Worm (Caenorhabditis elegans) whole organism, young adult: ENCODE results near the gene E_BE45912.2.
A peak's percentile ranks its signal among the peaks of the same experiment; 100 is the strongest.
"Not testable (repeated sequence)": the region's sequence is repeated elsewhere in the genome, so short reads cannot be mapped to it uniquely, and the experiment has no call there.

ENCODE experiments used
- B0035.1 ChIP-seq: sonication (generic microtip); optimal IDR thresholded peaks from 2 replicates; lab custom pipeline; 2016; ENCODE audit warnings: missing genetic modification characterization, mild to moderate bottlenecking, missing compliant biosample characterization, missing genotype, missing genetic modification reagents
- C17E4.6 ChIP-seq: fragments of 200-800 bp; sonication (Bioruptor generic); IDR thresholded peaks from 2 replicates; pipeline ENCODE4 v1.3.6; 2022; ENCODE audit warnings: missing genetic modification reagents, missing genetic modification characterization, missing compliant biosample characterization
- D2030.7 ChIP-seq: fragments of 200-800 bp; sonication (Bioruptor generic); IDR thresholded peaks from 2 replicates; pipeline ENCODE4 v1.3.6; 2022; ENCODE audit warnings: missing genetic modification reagents, missing genetic modification characterization, missing compliant biosample characterization
- F39B2.1 ChIP-seq: fragments of 200-800 bp; sonication (Bioruptor generic); IDR thresholded peaks from 2 replicates; pipeline ENCODE4 v1.3.6; 2022; ENCODE audit warnings: missing genetic modification reagents, missing genetic modification characterization, missing compliant biosample characterization
- K12H6.12 ChIP-seq: fragments of 200-800 bp; sonication (Bioruptor generic); optimal IDR thresholded peaks from 2 replicates; lab custom pipeline; 2018; ENCODE audit warnings: mild to moderate bottlenecking, missing genetic modification characterization, missing compliant biosample characterization
- akir-1 ChIP-seq: fragments of 200-800 bp; sonication (Bioruptor generic); optimal IDR thresholded peaks from 2 replicates; lab custom pipeline; 2018; ENCODE audit warnings: mild to moderate bottlenecking, missing genetic modification characterization, moderate library complexity, missing compliant biosample characterization
- aptf-3 ChIP-seq: fragments of 200-800 bp; sonication (Bioruptor generic); IDR thresholded peaks from 2 replicates; pipeline ENCODE4 v1.3.6; 2022; ENCODE audit warnings: missing genetic modification characterization, missing compliant biosample characterization
- attf-5 ChIP-seq: fragments of 200-800 bp; sonication (Bioruptor generic); optimal IDR thresholded peaks from 2 replicates; lab custom pipeline; 2018; ENCODE audit warnings: mild to moderate bottlenecking, missing genetic modification characterization, missing compliant biosample characterization
- attf-6 ChIP-seq: fragments of 200-800 bp; sonication (Bioruptor generic); IDR thresholded peaks from 2 replicates; pipeline ENCODE4 v1.3.6; 2022; ENCODE audit warnings: missing genetic modification reagents, missing genetic modification characterization, missing compliant biosample characterization
- ccch-3 ChIP-seq: fragments of 200-800 bp; sonication (Bioruptor generic); optimal IDR thresholded peaks from 2 replicates; lab custom pipeline; 2018; ENCODE audit warnings: mild to moderate bottlenecking, missing genetic modification characterization, missing compliant biosample characterization
- cebp-1 ChIP-seq, 2 experiments: fragments of 200-800 bp in 1 of 2; sonication (Bioruptor generic) in 1 of 2; sonication (generic microtip) in 1 of 2; IDR thresholded peaks in 1 of 2; optimal IDR thresholded peaks in 1 of 2; 2 replicates each; pipeline versions ENCODE4 v1.3.6 to Lab custom; 2017 to 2022; ENCODE audit warnings: missing compliant biosample characterization in 2 of 2, missing genetic modification characterization in 2 of 2, mild to moderate bottlenecking in 1 of 2, missing genetic modification reagents in 1 of 2, moderate library complexity in 1 of 2
- cebp-2 ChIP-seq: fragments of 200-800 bp; sonication (Bioruptor generic); IDR thresholded peaks from 2 replicates; pipeline ENCODE4 v1.3.6; 2022; ENCODE audit warnings: missing genetic modification characterization, missing compliant biosample characterization
- ceh-91 ChIP-seq: fragments of 200-800 bp; sonication (Bioruptor generic); IDR thresholded peaks from 2 replicates; pipeline ENCODE4 v1.3.6; 2022; ENCODE audit warnings: missing genetic modification reagents, missing genetic modification characterization, missing compliant biosample characterization
- dox-1 ChIP-seq: fragments of 200-800 bp; sonication (Bioruptor generic); IDR thresholded peaks from 2 replicates; pipeline ENCODE4 v1.3.6; 2022; ENCODE audit warnings: missing genetic modification reagents, missing genetic modification characterization, missing compliant biosample characterization
- dpl-1 ChIP-seq: fragments of 150-350 bp; optimal IDR thresholded peaks from 2 replicates; lab custom pipeline; 2014; ENCODE audit warnings: missing biosample characterization, missing genetic modification reagents, missing genetic modification characterization
- egl-44 ChIP-seq: fragments of 200-800 bp; sonication (Bioruptor generic); IDR thresholded peaks from 2 replicates; pipeline ENCODE4 v1.3.6; 2022; ENCODE audit warnings: missing genetic modification reagents, missing genetic modification characterization, missing compliant biosample characterization
- egrh-3 ChIP-seq: fragments of 200-800 bp; sonication (Bioruptor generic); IDR thresholded peaks from 2 replicates; pipeline ENCODE4 v1.3.6; 2022; ENCODE audit warnings: missing genetic modification reagents, missing genetic modification characterization, missing compliant biosample characterization
- ets-4 ChIP-seq: fragments of 200-800 bp; sonication (Bioruptor generic); optimal IDR thresholded peaks from 2 replicates; lab custom pipeline; 2018; ENCODE audit warnings: mild to moderate bottlenecking, missing genetic modification characterization, missing compliant biosample characterization
- hrde-1 ChIP-seq: sonication (generic microtip); optimal IDR thresholded peaks from 2 replicates; lab custom pipeline; 2016; ENCODE audit warnings: missing genetic modification characterization, mild to moderate bottlenecking, missing compliant biosample characterization, moderate library complexity, missing genotype, missing genetic modification reagents, borderline replicate concordance
- let-607 ChIP-seq, 2 experiments: fragments of 200-800 bp in 1 of 2; sonication (Bioruptor generic) in 1 of 2; sonication (generic microtip) in 1 of 2; optimal IDR thresholded peaks; 2 replicates each; lab custom pipeline; 2016 to 2018; ENCODE audit warnings: mild to moderate bottlenecking in 2 of 2, missing compliant biosample characterization in 2 of 2, missing genetic modification characterization in 2 of 2, moderate library complexity in 2 of 2, missing genotype in 1 of 2
- lin-26 ChIP-seq: fragments of 200-800 bp; sonication (Bioruptor generic); IDR thresholded peaks from 2 replicates; pipeline ENCODE4 v1.3.6; 2022; ENCODE audit warnings: missing genetic modification reagents, missing genetic modification characterization, missing compliant biosample characterization
- lir-1 ChIP-seq: fragments of 200-800 bp; sonication (Bioruptor generic); conservative IDR thresholded peaks from 2 replicates; pipeline ENCODE4 v1.3.6; 2022; ENCODE audit warnings: missing genetic modification reagents, missing genetic modification characterization, missing compliant biosample characterization
- madf-6 ChIP-seq: fragments of 200-800 bp; sonication (Bioruptor generic); IDR thresholded peaks from 2 replicates; pipeline ENCODE4 v1.3.6; 2022; ENCODE audit warnings: missing genetic modification reagents, missing genetic modification characterization, missing compliant biosample characterization
- nfyb-1 ChIP-seq: fragments of 200-800 bp; sonication (Bioruptor generic); IDR thresholded peaks from 2 replicates; pipeline ENCODE4 v1.3.6; 2022; ENCODE audit warnings: missing genetic modification reagents, missing genetic modification characterization, missing compliant biosample characterization
- nhr-120 ChIP-seq: fragments of 200-800 bp; sonication (Bioruptor generic); IDR thresholded peaks from 2 replicates; pipeline ENCODE4 v1.3.6; 2022; ENCODE audit warnings: missing genetic modification characterization, missing compliant biosample characterization
- nhr-179 ChIP-seq: sonication (generic microtip); optimal IDR thresholded peaks from 2 replicates; lab custom pipeline; 2016; ENCODE audit warnings: mild to moderate bottlenecking, missing genetic modification characterization, missing compliant biosample characterization
- pha-4 ChIP-seq: fragments of 150-350 bp; sonication (generic microtip); optimal IDR thresholded peaks from 2 replicates; lab custom pipeline; 2014; ENCODE audit warnings: missing biosample characterization, missing genetic modification reagents, missing genetic modification characterization
- rec-8 ChIP-seq, 2 experiments: sonication (generic microtip); optimal IDR thresholded peaks; 2 replicates each; lab custom pipeline; 2016; ENCODE audit warnings: mild to moderate bottlenecking in 2 of 2, missing genetic modification characterization in 2 of 2, missing genetic modification reagents in 2 of 2, missing genotype in 2 of 2, missing biosample characterization in 1 of 2, missing compliant biosample characterization in 1 of 2, moderate library complexity in 1 of 2
- snpc-1.1 ChIP-seq: sonication (generic microtip); optimal IDR thresholded peaks from 2 replicates; lab custom pipeline; 2017; ENCODE audit warnings: missing genetic modification characterization, mild to moderate bottlenecking, missing compliant biosample characterization, antibody characterized with exemption, moderate library complexity, missing genotype, missing genetic modification reagents; ENCODE audit not compliant: insufficient read depth
- snpc-4 ChIP-seq, 5 experiments: fragments of 150-350 bp in 1 of 5; sonication (generic microtip) in 4 of 5; optimal IDR thresholded peaks; 2 replicates each; lab custom pipeline; 2014 to 2018; ENCODE audit warnings: missing genetic modification characterization in 5 of 5, missing biosample characterization in 3 of 5, antibody characterized with exemption in 2 of 5, mild to moderate bottlenecking in 2 of 5, missing compliant biosample characterization in 2 of 5, missing genotype in 2 of 5, moderate library complexity in 2 of 5, missing genetic modification reagents in 1 of 5
- somi-1 ChIP-seq: fragments of 200-800 bp; sonication (Bioruptor generic); optimal IDR thresholded peaks from 2 replicates; lab custom pipeline; 2018; ENCODE audit warnings: mild to moderate bottlenecking, missing genetic modification characterization, missing compliant biosample characterization
- unc-130 ChIP-seq: sonication (generic microtip); optimal IDR thresholded peaks from 2 replicates; lab custom pipeline; 2016; ENCODE audit warnings: missing genetic modification reagents, missing genetic modification characterization, missing compliant biosample characterization
- zfh-2 ChIP-seq: fragments of 200-800 bp; sonication (Bioruptor generic); conservative IDR thresholded peaks from 2 replicates; pipeline ENCODE4 v1.3.6; 2022; ENCODE audit warnings: missing genetic modification reagents, missing genetic modification characterization, missing compliant biosample characterization
- ztf-25 ChIP-seq: fragments of 200-800 bp; sonication (Bioruptor generic); IDR thresholded peaks from 2 replicates; pipeline ENCODE4 v1.3.6; 2022; ENCODE audit warnings: missing genetic modification reagents, missing genetic modification characterization, missing compliant biosample characterization
- ztf-26 ChIP-seq: sonication (generic microtip); optimal IDR thresholded peaks from 2 replicates; lab custom pipeline; 2017; ENCODE audit warnings: missing genetic modification characterization, missing compliant biosample characterization
- ztf-3 ChIP-seq: fragments of 200-800 bp; sonication (Bioruptor generic); optimal IDR thresholded peaks from 2 replicates; lab custom pipeline; 2018; ENCODE audit warnings: mild to moderate bottlenecking, missing genetic modification characterization, missing compliant biosample characterization

E_BE45912.2 gene

DNA sequence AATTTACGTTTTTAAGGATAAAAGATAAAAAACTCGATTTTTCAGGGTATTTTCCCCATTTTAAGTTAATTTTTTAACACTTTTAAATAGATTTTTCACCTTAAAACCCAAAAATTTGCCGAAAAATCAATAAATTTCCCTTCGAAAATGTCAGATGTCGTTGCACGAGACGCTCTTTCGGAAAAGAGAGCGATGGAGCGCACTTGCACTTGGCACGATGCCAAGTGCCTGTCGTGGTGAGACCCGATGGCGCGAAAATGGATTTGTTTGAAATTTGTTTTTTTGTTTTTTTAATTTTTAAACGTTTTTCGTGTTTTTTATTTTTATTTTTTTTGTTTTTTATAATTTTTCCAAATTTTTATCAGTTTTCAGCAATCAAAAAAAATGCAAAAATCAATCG is 49.6 kb upstream of the E_BE45912.2 start, which contains the start of the genes rab-18 and kbp-4 (continued):
- peak; percentile 45 for TF ChIP-seq snpc-4 (GFP tag; optimal IDR thresholded peaks at IDR 0.05; lab: Kevin White, UChicago)
- peak; percentile 65 to 81 (median 78) for TF ChIP-seq snpc-4 (tag; optimal IDR thresholded peaks at IDR 0.05; lab: Kevin White, UChicago)
- peak; percentile 63 for TF ChIP-seq zfh-2 (GFP tag; lab: Robert Waterston, UW)
- peak; percentile 69; the same call in 1 of the 2 replicates for TF ChIP-seq egl-44 (GFP tag; lab: Robert Waterston, UW)
- TF ChIP-seq akir-1 (GFP tag; lab: Kevin White, UChicago) = no peak
- TF ChIP-seq nhr-120 (GFP tag; lab: Robert Waterston, UW) = no peak
- TF ChIP-seq F39B2.1 (GFP tag; lab: Robert Waterston, UW) = no peak
- TF ChIP-seq ccch-3 (GFP tag; lab: Kevin White, UChicago) = no peak
- TF ChIP-seq K12H6.12 (tag; lab: Kevin White, UChicago) = peak; percentile 51
- TF ChIP-seq rec-8 (tag; optimal IDR thresholded peaks at IDR 0.05; lab: Kevin White, UChicago) = no peak
- TF ChIP-seq ztf-26 (tag; lab: Kevin White, UChicago) = peak; percentile 65
- peak; percentile 62 for TF ChIP-seq egrh-3 (GFP tag; lab: Robert Waterston, UW)
- peak; percentile 60 for TF ChIP-seq unc-130 (GFP tag; lab: Kevin White, UChicago)
- peak; percentile 98 for TF ChIP-seq pha-4 (tag; lab: Kevin White, UChicago)

DNA sequence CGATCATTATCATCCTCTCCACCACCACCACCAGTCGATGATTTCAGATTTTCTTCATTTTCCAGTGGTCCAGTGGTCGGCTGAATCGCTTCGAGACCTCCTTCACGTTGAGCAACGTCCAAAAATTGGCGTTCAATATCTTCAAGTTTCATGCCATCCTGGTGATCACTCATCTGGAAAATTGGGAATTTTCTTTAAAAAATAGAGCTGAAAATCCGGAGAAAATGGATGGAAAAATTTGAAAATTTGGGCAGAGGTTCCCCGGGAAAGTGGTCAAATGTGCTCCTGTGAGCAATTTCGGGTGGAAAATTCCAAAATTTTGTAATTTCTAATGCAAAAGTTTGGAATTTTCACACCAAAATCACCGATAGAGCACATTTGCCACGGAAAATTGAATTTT is 45.5 kb upstream of the E_BE45912.2 start, which contains the start of gene uaf-1:
Gene uaf-1, minus strand, starts transcription at position 173 of the 400 bp plus-strand sequence.
- TF ChIP-seq lin-26 (GFP tag; lab: Robert Waterston, UW) (peak; percentile 29; the same call in 1 of the 2 replicates), attf-6 (GFP tag; lab: Robert Waterston, UW) (0 out of 2 replicates have a peak, but pooled peaks have one; percentile 28), dox-1 (GFP tag; lab: Robert Waterston, UW) (peak; percentile 65), madf-6 (peak; percentile 44; the same call in 1 of the 2 replicates), ztf-25 (GFP tag; lab: Robert Waterston, UW) (0 out of 2 replicates have a peak, but pooled peaks have one; percentile 65), cebp-1 (GFP tag; IDR thresholded peaks at IDR 0.05; lab: Robert Waterston, UW) (0 out of 2 replicates have a peak, but pooled peaks have one; percentile 18), nfyb-1 (GFP tag; lab: Robert Waterston, UW) (peak; percentile 59; the same call in 1 of the 2 replicates)
- not testable (repeated sequence) for TF ChIP-seq cebp-1 (tag; optimal IDR thresholded peaks at IDR 0.05; lab: Kevin White, UChicago)
- TF ChIP-seq, all 124 proteins: peak for 7; not testable (repeated sequence) for 117

DNA sequence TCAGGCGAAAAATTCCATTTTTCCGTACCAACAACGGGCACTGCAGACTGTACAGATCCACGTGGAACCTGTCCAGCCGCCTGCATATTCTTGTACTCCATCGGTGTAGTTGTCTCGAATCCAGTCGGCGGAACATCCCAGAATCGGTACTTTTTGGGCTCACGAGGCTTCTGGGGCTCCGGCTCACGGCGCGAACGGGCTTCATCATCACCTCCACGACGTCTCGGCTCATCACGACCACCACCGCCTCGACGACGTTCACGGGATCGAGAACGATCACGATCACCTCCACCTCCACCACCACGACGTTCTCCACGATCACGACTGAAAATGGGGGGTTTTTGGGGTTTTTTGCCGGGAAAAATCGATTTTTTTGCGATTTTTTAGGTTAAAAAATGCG is 43.2 kb upstream of the E_BE45912.2 start:
- TF ChIP-seq C17E4.6 (GFP tag; lab: Robert Waterston, UW) (no peak), somi-1 (no peak), D2030.7 (GFP tag; lab: Robert Waterston, UW) (no peak), attf-5 (GFP tag; lab: Kevin White, UChicago) (no peak), ztf-3 (GFP tag; lab: Kevin White, UChicago) (no peak), zfh-2 (GFP tag; lab: Robert Waterston, UW) (peak; percentile 59), cebp-2 (GFP tag; lab: Robert Waterston, UW) (0 out of 2 replicates have a peak, but pooled peaks have one; percentile 23), egrh-3 (GFP tag; lab: Robert Waterston, UW) (0 out of 2 replicates have a peak, but pooled peaks have one; percentile 15), hrde-1 (tag; lab: Kevin White, UChicago) (no peak), pha-4 (tag; lab: Kevin White, UChicago) (no peak), let-607 (tag; optimal IDR thresholded peaks at IDR 0.05; lab: Kevin White, UChicago) (no peak)

DNA sequence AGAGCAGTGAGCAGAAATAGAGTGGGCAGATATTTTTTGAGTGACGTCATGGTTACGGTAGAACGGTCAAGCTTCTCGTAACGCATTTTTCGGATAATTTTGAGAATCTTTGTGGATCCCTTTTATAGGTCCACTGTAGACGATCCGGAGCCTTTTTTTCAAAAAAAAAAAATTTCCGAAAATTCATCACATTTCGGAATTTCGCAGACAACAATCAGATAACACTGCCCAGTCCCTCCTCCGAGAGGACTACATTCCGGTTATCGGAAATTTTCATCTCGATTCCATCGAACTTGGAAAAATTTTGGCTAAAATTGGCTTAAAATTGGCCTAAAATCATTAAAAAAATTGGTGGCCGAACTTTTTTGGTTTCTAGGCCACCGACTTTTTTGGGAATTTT is 29.1 kb upstream of the E_BE45912.2 start, which contains the start of gene BE0003N10.6:
Gene BE0003N10.6, minus strand, starts transcription at position 101 of the 400 bp plus-strand sequence.
- no peak for TF ChIP-seq let-607 (tag; optimal IDR thresholded peaks at IDR 0.05; lab: Kevin White, UChicago)
- no peak for TF ChIP-seq aptf-3 (GFP tag; lab: Robert Waterston, UW)
- no peak for TF ChIP-seq lir-1 (GFP tag; lab: Robert Waterston, UW)
- no peak for TF ChIP-seq nhr-179 (tag; lab: Kevin White, UChicago)
- no peak for TF ChIP-seq B0035.1
- no peak for TF ChIP-seq ceh-91
- no peak for TF ChIP-seq madf-6
- no peak for TF ChIP-seq dpl-1
- no peak for TF ChIP-seq snpc-1.1 (tag; lab: Kevin White, UChicago)
- no peak for TF ChIP-seq F39B2.1 (GFP tag; lab: Robert Waterston, UW)
- no peak for TF ChIP-seq ets-4 (GFP tag; lab: Kevin White, UChicago)
- TF ChIP-seq attf-6 (GFP tag; lab: Robert Waterston, UW) = no peak
